Fruit fly (Drosophila melanogaster) whole organism, prepupa: ENCODE measurements around the gene CG33640.

Experiments
- Blimp-1 ChIP-seq: fragments of 200-800 bp; sonication (Bioruptor generic); optimal IDR thresholded peaks from 3 replicates; lab custom pipeline; 2017; ENCODE audit warnings: missing biosample characterization, missing genetic modification characterization, mild to moderate bottlenecking, moderate library complexity, missing genetic modification reagents
- CG10631 ChIP-seq: fragments of 200-800 bp; sonication (Bioruptor generic); optimal IDR thresholded peaks from 2 replicates; lab custom pipeline; 2016; ENCODE audit warnings: missing biosample characterization, missing genetic modification characterization
- CG10669 ChIP-seq: fragments of 200-800 bp; sonication (Bioruptor generic); optimal IDR thresholded peaks from 3 replicates; lab custom pipeline; 2018; ENCODE audit warnings: missing biosample characterization, mild to moderate bottlenecking, missing genetic modification characterization, moderate library complexity
- CG11294 ChIP-seq: fragments of 200-800 bp; sonication (Bioruptor generic); IDR thresholded peaks from 2 replicates; pipeline ENCODE4 v1.3.6; 2022; ENCODE audit warnings: missing biosample characterization, missing genetic modification characterization
- CG11762 ChIP-seq: fragments of 200-800 bp; sonication (Bioruptor generic); optimal IDR thresholded peaks from 3 replicates; lab custom pipeline; 2016; ENCODE audit warnings: missing biosample characterization, missing genetic modification characterization; ENCODE audit not compliant: insufficient read depth
- CG11902 ChIP-seq: fragments of 200-800 bp; sonication (Bioruptor generic); optimal IDR thresholded peaks from 3 replicates; lab custom pipeline; 2016; ENCODE audit warnings: missing biosample characterization, missing genetic modification characterization
- CG15336 ChIP-seq: fragments of 200-800 bp; sonication (Bioruptor generic); IDR thresholded peaks from 2 replicates; pipeline ENCODE4 v1.3.6; 2022; ENCODE audit warnings: missing biosample characterization, missing genetic modification characterization
- CG1621 ChIP-seq: fragments of 200-800 bp; sonication (Bioruptor generic); optimal IDR thresholded peaks from 3 replicates; lab custom pipeline; 2018; ENCODE audit warnings: missing biosample characterization, mild to moderate bottlenecking, missing genetic modification characterization
- CG16779 ChIP-seq: fragments of 200-800 bp; sonication (Bioruptor generic); optimal IDR thresholded peaks from 3 replicates; lab custom pipeline; 2017; ENCODE audit warnings: missing biosample characterization, mild to moderate bottlenecking, missing genetic modification characterization
- CG31627 ChIP-seq: fragments of 200-800 bp; sonication (Bioruptor generic); optimal IDR thresholded peaks from 3 replicates; lab custom pipeline; 2016; ENCODE audit warnings: missing biosample characterization, missing genetic modification characterization
- CG32006 ChIP-seq: fragments of 200-800 bp; sonication (Bioruptor generic); optimal IDR thresholded peaks from 3 replicates; lab custom pipeline; 2017; ENCODE audit warnings: missing biosample characterization, mild to moderate bottlenecking, missing genetic modification characterization
- CG34406 ChIP-seq: fragments of 200-800 bp; sonication (Bioruptor generic); optimal IDR thresholded peaks from 3 replicates; lab custom pipeline; 2016; ENCODE audit warnings: missing biosample characterization, missing genetic modification characterization
- CG3919 ChIP-seq: fragments of 200-800 bp; sonication (Bioruptor generic); optimal IDR thresholded peaks from 3 replicates; lab custom pipeline; 2016; ENCODE audit warnings: missing biosample characterization, missing genetic modification characterization
- CG4318 ChIP-seq: fragments of 200-800 bp; sonication (Bioruptor generic); optimal IDR thresholded peaks from 3 replicates; lab custom pipeline; 2017; ENCODE audit warnings: missing biosample characterization, mild to moderate bottlenecking, missing genetic modification characterization
- CG6163 ChIP-seq: fragments of 200-800 bp; sonication (Bioruptor generic); IDR thresholded peaks from 3 replicates; pipeline ENCODE4 v1.3.6; 2022; ENCODE audit warnings: missing biosample characterization, missing genetic modification characterization
- CG6276 ChIP-seq: fragments of 200-800 bp; sonication (Bioruptor generic); optimal IDR thresholded peaks from 2 replicates; lab custom pipeline; 2017; ENCODE audit warnings: missing biosample characterization, mild to moderate bottlenecking, missing genetic modification characterization
- CG6792 ChIP-seq: fragments of 200-800 bp; sonication (Bioruptor generic); optimal IDR thresholded peaks from 3 replicates; lab custom pipeline; 2016; ENCODE audit warnings: missing biosample characterization, missing genetic modification characterization
- CG6808 ChIP-seq: fragments of 200-800 bp; sonication (Bioruptor generic); optimal IDR thresholded peaks from 3 replicates; lab custom pipeline; 2017; ENCODE audit warnings: missing biosample characterization, missing genetic modification characterization, mild to moderate bottlenecking, moderate library complexity, missing genetic modification reagents
- CG6854 ChIP-seq: fragments of 200-800 bp; sonication (Bioruptor generic); optimal IDR thresholded peaks from 2 replicates; lab custom pipeline; 2017; ENCODE audit warnings: missing biosample characterization, mild to moderate bottlenecking, missing genetic modification characterization
- CG7368 ChIP-seq: fragments of 200-800 bp; sonication (Bioruptor generic); optimal IDR thresholded peaks from 3 replicates; lab custom pipeline; 2016; ENCODE audit warnings: missing biosample characterization, missing genetic modification characterization
- CG8119 ChIP-seq: fragments of 200-800 bp; sonication (Bioruptor generic); IDR thresholded peaks from 3 replicates; pipeline ENCODE4 v1.3.6; 2022; ENCODE audit warnings: missing biosample characterization, missing genetic modification characterization
- CG8319 ChIP-seq: fragments of 200-800 bp; sonication (Bioruptor generic); optimal IDR thresholded peaks from 3 replicates; lab custom pipeline; 2016; ENCODE audit warnings: missing biosample characterization, missing genetic modification characterization
- CG8632 ChIP-seq: fragments of 200-800 bp; sonication (Bioruptor generic); optimal IDR thresholded peaks from 3 replicates; lab custom pipeline; 2016; ENCODE audit warnings: missing biosample characterization, missing genetic modification characterization
- CG9139 ChIP-seq: fragments of 200-800 bp; sonication (Bioruptor generic); optimal IDR thresholded peaks from 3 replicates; lab custom pipeline; 2017; ENCODE audit warnings: missing biosample characterization, mild to moderate bottlenecking, missing genetic modification characterization
- Eip78C ChIP-seq: fragments of 200-800 bp; sonication (Bioruptor generic); peaks from one replicate; lab custom pipeline; 2016; ENCODE audit warnings: missing biosample characterization, missing genetic modification characterization
- Eip93F ChIP-seq: fragments of 200-800 bp; sonication (Bioruptor generic); optimal IDR thresholded peaks from 2 replicates; lab custom pipeline; 2016; ENCODE audit warnings: missing biosample characterization, mild to moderate bottlenecking, missing genetic modification characterization
- Ets21C ChIP-seq: fragments of 200-800 bp; sonication (Bioruptor generic); optimal IDR thresholded peaks from 3 replicates; lab custom pipeline; 2016; ENCODE audit warnings: missing biosample characterization, missing genetic modification characterization
- Ets96B ChIP-seq: fragments of 200-800 bp; optimal IDR thresholded peaks from 2 replicates; lab custom pipeline; 2019; ENCODE audit warnings: missing biosample characterization, mild to moderate bottlenecking, missing genetic modification characterization, moderate library complexity
- Gug ChIP-seq: fragments of 200-800 bp; sonication (Bioruptor generic); IDR thresholded peaks from 2 replicates; pipeline ENCODE4 v1.3.6; 2022; ENCODE audit warnings: missing biosample characterization, missing genetic modification characterization
- Hr39 ChIP-seq: fragments of 200-800 bp; sonication (Bioruptor generic); optimal IDR thresholded peaks from 2 replicates; lab custom pipeline; 2016; ENCODE audit warnings: missing biosample characterization, missing genetic modification characterization
- Hr4 ChIP-seq: fragments of 200-800 bp; sonication (Bioruptor generic); optimal IDR thresholded peaks from 3 replicates; lab custom pipeline; 2016; ENCODE audit warnings: missing biosample characterization, missing genetic modification characterization
- Met ChIP-seq: fragments of 200-800 bp; sonication (Bioruptor generic); optimal IDR thresholded peaks from 3 replicates; lab custom pipeline; 2016; ENCODE audit warnings: missing biosample characterization, missing genetic modification characterization
- OdsH ChIP-seq: fragments of 200-800 bp; sonication (Bioruptor generic); optimal IDR thresholded peaks from 3 replicates; lab custom pipeline; 2016; ENCODE audit warnings: missing biosample characterization, missing genetic modification characterization
- Smox ChIP-seq: fragments of 200-800 bp; sonication (Bioruptor generic); optimal IDR thresholded peaks from 3 replicates; lab custom pipeline; 2016; ENCODE audit warnings: missing biosample characterization, missing genetic modification characterization
- Sox102F ChIP-seq: fragments of 200-800 bp; sonication (Bioruptor generic); optimal IDR thresholded peaks from 2 replicates; lab custom pipeline; 2016; ENCODE audit warnings: missing biosample characterization, mild to moderate bottlenecking, missing genetic modification characterization
- Sox14 ChIP-seq: fragments of 200-800 bp; sonication (Bioruptor generic); optimal IDR thresholded peaks from 3 replicates; lab custom pipeline; 2016; ENCODE audit warnings: missing biosample characterization, missing genetic modification characterization
- achi ChIP-seq: fragments of 200-800 bp; sonication (Bioruptor generic); optimal IDR thresholded peaks from 3 replicates; lab custom pipeline; 2016; ENCODE audit warnings: missing biosample characterization, missing genetic modification characterization
- cyc ChIP-seq: fragments of 200-800 bp; sonication (Bioruptor generic); optimal IDR thresholded peaks from 3 replicates; lab custom pipeline; 2016; ENCODE audit warnings: missing biosample characterization, missing genetic modification characterization
- dac ChIP-seq: fragments of 200-800 bp; sonication (Bioruptor generic); optimal IDR thresholded peaks from 2 replicates; lab custom pipeline; 2017; ENCODE audit warnings: missing biosample characterization, mild to moderate bottlenecking, missing genetic modification characterization
- dsx ChIP-seq: fragments of 200-800 bp; optimal IDR thresholded peaks from 3 replicates; lab custom pipeline; 2019; ENCODE audit warnings: missing biosample characterization, mild to moderate bottlenecking, missing genetic modification characterization, moderate library complexity; ENCODE audit not compliant: poor library complexity, severe bottlenecking
- eg ChIP-seq: fragments of 200-800 bp; sonication (Bioruptor generic); IDR thresholded peaks from 3 replicates; pipeline ENCODE4 v1.3.6; 2022; ENCODE audit warnings: missing biosample characterization, missing genetic modification characterization
- esn ChIP-seq: fragments of 200-800 bp; sonication (Bioruptor generic); optimal IDR thresholded peaks from 2 replicates; lab custom pipeline; 2016; ENCODE audit warnings: missing biosample characterization, mild to moderate bottlenecking, missing genetic modification characterization, moderate library complexity
- fd85E ChIP-seq: fragments of 200-800 bp; sonication (Bioruptor generic); optimal IDR thresholded peaks from 3 replicates; lab custom pipeline; 2016; ENCODE audit warnings: missing biosample characterization, missing genetic modification characterization
- fkh ChIP-seq: fragments of 200-800 bp; sonication (Bioruptor generic); optimal IDR thresholded peaks from 3 replicates; lab custom pipeline; 2017; ENCODE audit warnings: missing biosample characterization, mild to moderate bottlenecking, missing genetic modification characterization, moderate library complexity
- lz ChIP-seq: fragments of 200-800 bp; sonication (Bioruptor generic); optimal IDR thresholded peaks from 3 replicates; lab custom pipeline; 2016; ENCODE audit warnings: missing biosample characterization, missing genetic modification characterization
- net ChIP-seq: fragments of 200-800 bp; sonication (Bioruptor generic); optimal IDR thresholded peaks from 3 replicates; lab custom pipeline; 2016; ENCODE audit warnings: missing biosample characterization, missing genetic modification characterization
- pdm3 ChIP-seq: fragments of 200-800 bp; sonication (Bioruptor generic); optimal IDR thresholded peaks from 3 replicates; lab custom pipeline; 2016; ENCODE audit warnings: missing biosample characterization, missing genetic modification characterization
- salr ChIP-seq, 2 experiments: fragments of 200-800 bp; sonication (Bioruptor generic); optimal IDR thresholded peaks; 3 replicates each; lab custom pipeline; 2016 to 2018; ENCODE audit warnings: missing biosample characterization in 2 of 2, missing genetic modification characterization in 2 of 2, mild to moderate bottlenecking in 1 of 2
- ss ChIP-seq, 2 experiments: fragments of 200-800 bp; sonication (Bioruptor generic); optimal IDR thresholded peaks; 2 replicates in 1 of 2; 3 replicates in 1 of 2; lab custom pipeline; 2017 to 2018; ENCODE audit warnings: mild to moderate bottlenecking in 2 of 2, missing biosample characterization in 2 of 2, missing genetic modification characterization in 2 of 2, moderate library complexity in 1 of 2
- svp ChIP-seq: fragments of 200-800 bp; sonication (Bioruptor generic); peaks from one replicate; lab custom pipeline; 2016; ENCODE audit warnings: missing biosample characterization, missing genetic modification characterization
- topi ChIP-seq: fragments of 200-800 bp; sonication (Bioruptor generic); optimal IDR thresholded peaks from 3 replicates; lab custom pipeline; 2016; ENCODE audit warnings: missing biosample characterization, missing genetic modification characterization
- vri ChIP-seq: fragments of 200-800 bp; sonication (Bioruptor generic); optimal IDR thresholded peaks from 3 replicates; lab custom pipeline; 2016; ENCODE audit warnings: missing biosample characterization, mild to moderate bottlenecking, missing genetic modification characterization

Gene CG33640

dm6 chr2L:13570982-13571426, 43.4 kb downstream of the CG33640 start:
- peak; percentile 85 for TF ChIP-seq Ets21C
- TF ChIP-seq CG11294 (GFP tag; lab: Robert Waterston, UW): peak; percentile 57
- peak; percentile 58 for TF ChIP-seq fd85E
- TF ChIP-seq CG15336 (GFP tag; lab: Robert Waterston, UW): peak; percentile 90
- peak; percentile 85 for TF ChIP-seq eg
- peak; percentile 86 for TF ChIP-seq CG10631
- peak; percentile 93 for TF ChIP-seq CG32006 (GFP tag; lab: Kevin White, UChicago)
- peak; percentile 83 for TF ChIP-seq CG6163
- TF ChIP-seq OdsH (GFP tag; lab: Kevin White, UChicago): peak; percentile 90
- peak; percentile 80 for TF ChIP-seq CG4318 (GFP tag; lab: Kevin White, UChicago)
- TF ChIP-seq pdm3 (GFP tag; lab: Kevin White, UChicago): peak; percentile 92
- TF ChIP-seq Ets96B (tag; lab: Kevin White, UChicago): peak; percentile 76
- peak; percentile 93 for TF ChIP-seq Eip93F (GFP tag; lab: Kevin White, UChicago)
- peak; percentile 87 for TF ChIP-seq CG6854 (GFP tag; lab: Kevin White, UChicago)
- peak; percentile 94 for TF ChIP-seq CG8119 (GFP tag; lab: Robert Waterston, UW)
- TF ChIP-seq CG6792 (GFP tag; lab: Kevin White, UChicago): peak; percentile 91
- peak; percentile 89 for TF ChIP-seq CG6276 (GFP tag; lab: Kevin White, UChicago)
- peak; percentile 91 for TF ChIP-seq Hr4
- TF ChIP-seq CG8632 (GFP tag; lab: Kevin White, UChicago): peak; percentile 91
- TF ChIP-seq lz (GFP tag; lab: Kevin White, UChicago): peak; percentile 94
- peak; percentile 89 for TF ChIP-seq Hr39 (GFP tag; lab: Kevin White, UChicago)
- TF ChIP-seq CG10669 (GFP tag; lab: Kevin White, UChicago): peak; percentile 84
- peak; percentile 83 for TF ChIP-seq CG7368
- peak; percentile 88 for TF ChIP-seq CG8319 (GFP tag; lab: Kevin White, UChicago)
- TF ChIP-seq Eip78C: peak; percentile 99
- TF ChIP-seq CG6808 (GFP tag; lab: Kevin White, UChicago): peak; percentile 90
- TF ChIP-seq CG9139 (GFP tag; lab: Kevin White, UChicago): peak; percentile 71
- TF ChIP-seq Blimp-1 (GFP tag; lab: Kevin White, UChicago): peak; percentile 81
- peak; percentile 97 for TF ChIP-seq Sox102F (GFP tag; lab: Kevin White, UChicago)
- peak; percentile 95 for TF ChIP-seq CG3919 (GFP tag; lab: Kevin White, UChicago)
- TF ChIP-seq CG11762 (GFP tag; lab: Kevin White, UChicago): peak; percentile 91
- TF ChIP-seq topi: peak; percentile 95
- TF ChIP-seq svp (GFP tag; lab: Kevin White, UChicago): peak; percentile 94
- TF ChIP-seq dac: peak; percentile 79
- peak; percentile 92 for TF ChIP-seq CG34406 (GFP tag; lab: Kevin White, UChicago)
- TF ChIP-seq salr (GFP tag; optimal IDR thresholded peaks at IDR 0.05; lab: Kevin White, UChicago): peak in 1 of 2 experiments; percentile 92
- peak; percentile 75 for TF ChIP-seq Gug (GFP tag; lab: Robert Waterston, UW)
- TF ChIP-seq CG11902 (GFP tag; lab: Kevin White, UChicago): peak; percentile 71
- TF ChIP-seq Met (GFP tag; lab: Kevin White, UChicago): peak; percentile 96
- TF ChIP-seq dsx (GFP tag; lab: Kevin White, UChicago): peak; percentile 60
- TF ChIP-seq Smox: peak; percentile 95
- peak; percentile 97 for TF ChIP-seq esn (GFP tag; lab: Kevin White, UChicago)
- peak; percentile 85 for TF ChIP-seq vri
- TF ChIP-seq CG1621 (tag; lab: Kevin White, UChicago): peak; percentile 50
- peak; percentile 92 for TF ChIP-seq Sox14 (GFP tag; lab: Kevin White, UChicago)
- peak; percentile 91 for TF ChIP-seq net (GFP tag; lab: Kevin White, UChicago)
- peak; percentile 85 for TF ChIP-seq CG16779
- TF ChIP-seq cyc (GFP tag; lab: Kevin White, UChicago): peak; percentile 89
- TF ChIP-seq ss (GFP tag; optimal IDR thresholded peaks at IDR 0.05; lab: Kevin White, UChicago): peak; percentile 82 to 86
- TF ChIP-seq achi: peak; percentile 94
- no peak for TF ChIP-seq fkh (GFP tag; lab: Kevin White, UChicago)
- peak; percentile 91 for TF ChIP-seq CG31627 (GFP tag; lab: Kevin White, UChicago)
